Worm (Caenorhabditis elegans) whole organism, midembryonic: ENCODE data around the gene hyl-2.

Experiments used
- T22C8.4 ChIP-seq: fragments of 200-800 bp; sonication (Bioruptor generic); IDR thresholded peaks from 2 replicates; pipeline ENCODE4 v1.3.6; 2022; ENCODE audit warnings: missing genetic modification characterization, missing compliant biosample characterization
- cog-1 ChIP-seq: sonication (generic microtip); optimal IDR thresholded peaks from 2 replicates; lab custom pipeline; 2016; ENCODE audit warnings: missing genetic modification characterization, missing compliant biosample characterization
- flt-1 ChIP-seq: fragments of 200-800 bp; sonication (Bioruptor generic); IDR thresholded peaks from 2 replicates; pipeline ENCODE4 v1.3.6; 2022; ENCODE audit warnings: missing genetic modification characterization, missing compliant biosample characterization
- klf-2 ChIP-seq: fragments of 200-800 bp; sonication (Bioruptor generic); conservative IDR thresholded peaks from 2 replicates; pipeline ENCODE4 v1.3.6; 2022; ENCODE audit warnings: missing genetic modification reagents, missing genetic modification characterization, missing compliant biosample characterization
- med-1 ChIP-seq: sonication (generic microtip); optimal IDR thresholded peaks from 2 replicates; lab custom pipeline; 2017; ENCODE audit warnings: missing genetic modification characterization, mild to moderate bottlenecking, missing compliant biosample characterization, antibody characterized with exemption, missing genetic modification reagents; ENCODE audit not compliant: insufficient read depth
- ref-1 ChIP-seq: fragments of 200-800 bp; sonication (Bioruptor generic); conservative IDR thresholded peaks from 2 replicates; pipeline ENCODE4 v1.3.6; 2022; ENCODE audit warnings: missing genetic modification reagents, missing genetic modification characterization, missing compliant biosample characterization
- tab-1 ChIP-seq: fragments of 200-800 bp; sonication (Bioruptor generic); IDR thresholded peaks from 2 replicates; pipeline ENCODE4 v1.3.6; 2022; ENCODE audit warnings: missing genetic modification characterization, missing compliant biosample characterization
- ztf-23 ChIP-seq: fragments of 200-800 bp; sonication (Bioruptor generic); IDR thresholded peaks from 2 replicates; pipeline ENCODE4 v1.3.6; 2022; ENCODE audit warnings: missing genetic modification reagents, missing genetic modification characterization, missing compliant biosample characterization
- ztf-29 ChIP-seq: fragments of 200-800 bp; sonication (Bioruptor generic); IDR thresholded peaks from 2 replicates; pipeline ENCODE4 v1.3.6; 2022; ENCODE audit warnings: missing genetic modification reagents, missing genetic modification characterization, missing compliant biosample characterization

Gene hyl-2

DNA sequence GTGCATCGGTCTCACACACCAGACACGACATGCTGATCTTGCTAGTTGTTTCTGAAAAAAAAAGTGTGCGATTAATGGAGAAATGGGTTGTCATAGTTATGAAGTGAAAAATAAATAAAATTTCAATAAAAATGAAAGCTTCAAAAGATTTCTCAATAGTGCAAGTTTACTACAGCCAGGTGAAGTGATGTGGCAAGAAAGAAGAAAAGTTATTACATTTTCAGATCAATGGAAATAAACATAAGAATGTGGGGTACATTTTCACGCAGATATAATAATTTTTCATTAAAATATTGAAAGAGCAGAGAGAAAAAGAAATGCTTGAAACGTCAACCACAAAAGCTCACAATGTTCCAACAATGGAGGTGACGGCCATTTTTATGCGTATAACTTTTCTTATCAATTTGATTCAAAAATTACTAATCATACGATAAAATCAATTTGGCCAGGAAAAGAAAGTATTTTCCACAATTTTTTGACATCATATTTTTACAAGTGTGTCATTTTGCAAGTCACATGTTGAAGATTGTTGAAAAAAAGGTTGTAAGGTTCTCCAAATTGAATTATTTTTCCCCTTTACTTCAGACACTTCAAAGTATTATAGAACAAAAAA, 38.9 kb downstream of the hyl-2 start, which contains the start of gene nhr-45:
Gene nhr-45 (minus strand): TSS at position 51 of the 613 bp plus-strand sequence.
- no peak for TF ChIP-seq ztf-29
- TF ChIP-seq klf-2, result no peak
- no peak for TF ChIP-seq T22C8.4
- TF ChIP-seq med-1, result no peak

ce11 chrX:4658706-4659105, 40.6 kb downstream of the hyl-2 start:
- TF ChIP-seq med-1 (no peak), tab-1 (no peak), klf-2 (no peak), flt-1 (GFP tag; lab: Robert Waterston, UW) (no peak), cog-1 (tag; lab: Kevin White, UChicago) (no peak), T22C8.4 (no peak), ztf-23 (GFP tag; lab: Robert Waterston, UW) (no peak), ztf-29 (no peak), ref-1 (no peak)

ce11 chrX:4658303-4658702, 41.0 kb downstream of the hyl-2 start:
- TF ChIP-seq ztf-23 (GFP tag; lab: Robert Waterston, UW), result no peak
- no peak for TF ChIP-seq flt-1 (GFP tag; lab: Robert Waterston, UW)
- no peak for TF ChIP-seq ztf-29
- no peak for TF ChIP-seq klf-2
- no peak for TF ChIP-seq med-1
- no peak for TF ChIP-seq cog-1 (tag; lab: Kevin White, UChicago)
- no peak for TF ChIP-seq ref-1
- TF ChIP-seq T22C8.4, result no peak
- TF ChIP-seq tab-1, result no peak

- TF ChIP-seq flt-1 (GFP tag; lab: Robert Waterston, UW) (no peak), T22C8.4 (no peak), ref-1 (no peak), cog-1 (tag; lab: Kevin White, UChicago) (no peak), med-1 (no peak), klf-2 (no peak), tab-1 (no peak), ztf-29 (no peak), ztf-23 (GFP tag; lab: Robert Waterston, UW) (no peak)
These were observed 41.7 kb downstream of the hyl-2 start for ce11 chrX:4657577-4657976.

DNA sequence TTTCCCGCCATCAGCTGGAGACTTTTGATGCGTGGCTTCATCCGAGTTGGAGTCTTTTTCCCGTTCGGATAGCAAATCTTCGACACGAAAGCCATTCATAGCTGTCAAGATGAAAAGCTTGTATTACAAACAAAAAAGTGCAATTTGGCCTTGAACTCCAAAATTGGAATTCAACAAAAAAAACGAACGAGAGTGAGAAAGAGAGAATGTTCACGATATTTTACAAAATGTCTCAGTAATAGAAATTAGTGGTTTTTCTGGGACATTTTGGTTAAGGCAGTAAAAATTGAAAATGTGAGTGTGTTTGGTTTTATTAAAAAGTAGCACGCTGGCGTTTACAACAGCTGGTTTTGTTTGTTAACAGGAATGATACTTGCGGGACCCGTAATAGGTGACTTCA, 45.2 kb downstream of the hyl-2 start, which contains the start of gene ceh-1:
Gene ceh-1 (minus strand): TSS at position 101 of the 400 bp plus-strand sequence.
- TF ChIP-seq flt-1 (GFP tag; lab: Robert Waterston, UW) (no peak), ztf-29 (no peak), tab-1 (no peak), klf-2 (no peak), ztf-23 (GFP tag; lab: Robert Waterston, UW) (no peak)

ce11 chrX:4652950-4653349, 46.3 kb downstream of the hyl-2 start:
- no peak for TF ChIP-seq cog-1 (tag; lab: Kevin White, UChicago)
- TF ChIP-seq T22C8.4, result no peak
- no peak for TF ChIP-seq ztf-29
- no peak for TF ChIP-seq med-1
- TF ChIP-seq flt-1 (GFP tag; lab: Robert Waterston, UW), result no peak
- TF ChIP-seq ref-1, result no peak
- no peak for TF ChIP-seq klf-2
- no peak for TF ChIP-seq ztf-23 (GFP tag; lab: Robert Waterston, UW)
- TF ChIP-seq tab-1, result no peak

ce11 chrX:4651428-4651827, 47.8 kb downstream of the hyl-2 start:
- TF ChIP-seq klf-2 (no peak), med-1 (no peak), flt-1 (GFP tag; lab: Robert Waterston, UW) (no peak), ztf-23 (GFP tag; lab: Robert Waterston, UW) (no peak), tab-1 (no peak), T22C8.4 (no peak), ref-1 (no peak)

DNA sequence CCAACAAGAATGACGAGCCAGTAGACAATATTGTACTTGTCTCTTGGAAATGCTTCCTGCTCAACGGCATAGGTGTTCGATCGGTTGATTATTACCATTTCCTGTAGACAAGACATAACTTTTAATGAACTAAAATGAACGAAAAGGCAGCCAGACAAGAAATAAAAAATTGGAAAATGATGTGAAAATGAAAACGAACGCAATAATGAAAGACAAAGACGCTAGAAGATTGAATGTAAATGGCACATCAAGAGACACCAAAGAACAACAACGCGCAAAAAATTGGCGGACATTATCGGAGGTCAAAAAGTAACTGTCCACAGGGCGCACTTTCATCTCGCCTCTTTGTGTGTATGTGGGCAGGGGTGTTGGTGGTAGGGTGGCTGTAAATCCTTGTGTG, 50.2 kb downstream of the hyl-2 start, which contains the start of gene ent-5:
Gene ent-5 (minus strand): TSS at position 101 of the 400 bp plus-strand sequence.
- TF ChIP-seq ztf-23 (GFP tag; lab: Robert Waterston, UW) (no peak), ref-1 (no peak), klf-2 (no peak), ztf-29 (no peak), flt-1 (GFP tag; lab: Robert Waterston, UW) (no peak), T22C8.4 (no peak), med-1 (no peak), cog-1 (tag; lab: Kevin White, UChicago) (no peak), tab-1 (no peak)

DNA sequence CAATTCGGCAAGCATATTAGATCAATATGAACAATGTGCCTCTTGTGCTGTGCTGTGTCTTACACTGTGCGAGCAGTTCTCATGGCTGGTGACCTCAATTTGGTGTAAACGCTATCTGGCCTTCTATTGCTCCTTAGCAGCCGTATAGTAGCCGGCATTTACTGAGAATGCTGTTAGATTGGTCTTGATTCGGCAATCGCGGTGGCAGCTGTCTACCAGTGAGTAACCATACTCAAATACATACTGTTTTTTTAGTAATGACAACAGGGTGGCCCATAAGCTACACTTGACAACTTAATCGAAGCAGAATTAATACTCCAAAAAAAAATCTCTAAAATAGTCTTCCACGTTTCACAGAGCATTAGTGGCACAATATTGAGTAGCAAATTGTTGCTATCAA, 52.2 kb downstream of the hyl-2 start, which contains the start of gene C46C11.4:
Gene C46C11.4 (minus strand): TSS at position 101 of the 400 bp plus-strand sequence.
- TF ChIP-seq ref-1, result no peak
- TF ChIP-seq med-1, result no peak
- TF ChIP-seq T22C8.4, result no peak
- no peak for TF ChIP-seq ztf-29
- no peak for TF ChIP-seq ztf-23 (GFP tag; lab: Robert Waterston, UW)
- TF ChIP-seq tab-1, result no peak
- no peak for TF ChIP-seq flt-1 (GFP tag; lab: Robert Waterston, UW)
- TF ChIP-seq cog-1 (tag; lab: Kevin White, UChicago), result no peak
- TF ChIP-seq klf-2, result no peak
